Fruit fly (Drosophila melanogaster): ENCODE measurements around the gene cyc.

Gene cyc

dm6 chr3L:19818701-19819100, 3.0 kb upstream of the cyc start (continued):
- TF ChIP-seq gsb-n (tag; optimal IDR thresholded peaks at IDR 0.05): no peak
- 0 out of 2 replicates have a peak, but pooled peaks have one; percentile 14 for TF ChIP-seq CG10321 (GFP tag; IDR thresholded peaks at IDR 0.05)
- 0 out of 2 replicates have a peak, but pooled peaks have one; percentile 10 for TF ChIP-seq NFAT (GFP tag; IDR thresholded peaks at IDR 0.05)
- no peak for TF ChIP-seq CG6765 (GFP tag; optimal IDR thresholded peaks at IDR 0.05)
- peak; percentile 37; the same call in 1 of the 2 replicates for TF ChIP-seq amos (GFP tag; IDR thresholded peaks at IDR 0.05; ENCODE audit: partially characterized antibody)
- 0 out of 2 replicates have a peak, but pooled peaks have one; percentile 17 for TF ChIP-seq ato (GFP tag; IDR thresholded peaks at IDR 0.05; ENCODE audit: partially characterized antibody)
- 0 out of 3 replicates have a peak, but pooled peaks have one; percentile 12 for TF ChIP-seq so (GFP tag; IDR thresholded peaks at IDR 0.05)
- TF ChIP-seq chinmo (GFP tag; IDR thresholded peaks at IDR 0.05; ENCODE audit: partially characterized antibody): 0 out of 4 replicates have a peak, but pooled peaks have one; percentile 13
- no peak for TF ChIP-seq Dip3 (GFP tag; optimal IDR thresholded peaks at IDR 0.05)
- no peak for TF ChIP-seq H15 (GFP tag; IDR thresholded peaks at IDR 0.05)
- TF ChIP-seq E2f1 (GFP tag; IDR thresholded peaks at IDR 0.05): no peak
- TF ChIP-seq CG8359 (GFP tag; optimal IDR thresholded peaks at IDR 0.05; ENCODE audit: borderline replicate concordance): no peak
- TF ChIP-seq pb (GFP tag; optimal IDR thresholded peaks at IDR 0.05): no peak
- TF ChIP-seq ken (GFP tag; IDR thresholded peaks at IDR 0.05): no peak
- peak; percentile 94 for TF ChIP-seq crol (GFP tag; IDR thresholded peaks at IDR 0.05)
- TF ChIP-seq Neu2 (GFP tag; optimal IDR thresholded peaks at IDR 0.05; ENCODE audit: borderline replicate concordance): no peak
- TF ChIP-seq bab2 (GFP tag; optimal IDR thresholded peaks at IDR 0.05): no peak
- TF ChIP-seq CoRest (tag; optimal IDR thresholded peaks at IDR 0.05): no peak
- TF ChIP-seq Awh (GFP tag; IDR thresholded peaks at IDR 0.05): no peak
- peak; percentile 10 for TF ChIP-seq nom (GFP tag; optimal IDR thresholded peaks at IDR 0.05)
- TF ChIP-seq lab (GFP tag; optimal IDR thresholded peaks at IDR 0.05): no peak
- TF ChIP-seq ftz-f1 (GFP tag; optimal IDR thresholded peaks at IDR 0.05): no peak
- peak; percentile 80 for TF ChIP-seq CG32767 (GFP tag; IDR thresholded peaks at IDR 0.05)
- no peak for TF ChIP-seq toy (GFP tag; IDR thresholded peaks at IDR 0.05)

dm6 chr3L:19817807-19818531, 2.2 kb upstream of the cyc start, which contains the start of the genes Fibp and Deaf1:
Fibp (minus strand) TSS chr3L:19817967.
Deaf1 (plus strand) TSS chr3L:19818174.
- TF ChIP-seq D (optimal IDR thresholded peaks at IDR 0.05): no peak
- TF ChIP-seq D (GFP tag; optimal IDR thresholded peaks at IDR 0.05): peak; percentile 50
- peak; percentile 85 for TF ChIP-seq Atf-2 (GFP tag; optimal IDR thresholded peaks at IDR 0.05)
- 0 out of 2 replicates have a peak, but pooled peaks have one; percentile 33 for TF ChIP-seq CG4730 (GFP tag; IDR thresholded peaks at IDR 0.05)
- peak; percentile 95 for TF ChIP-seq Elba2 (GFP tag; optimal IDR thresholded peaks at IDR 0.05)
- peak in 1 of 3 experiments; percentile 82 for TF ChIP-seq lola (GFP tag; optimal IDR thresholded peaks at IDR 0.05)
- TF ChIP-seq Usf (GFP tag; optimal IDR thresholded peaks at IDR 0.05): peak; percentile 41
- no peak for TF ChIP-seq br (optimal IDR thresholded peaks at IDR 0.05)
- peak; percentile 64 for TF ChIP-seq B-H2 (GFP tag; optimal IDR thresholded peaks at IDR 0.05)
- TF ChIP-seq Ada2b (GFP tag; IDR thresholded peaks at IDR 0.05): peak; percentile 47; the same call in 1 of the 2 replicates
- peak; percentile 84 for TF ChIP-seq HmgD (GFP tag; optimal IDR thresholded peaks at IDR 0.05)
- TF ChIP-seq CG17612 (GFP tag; IDR thresholded peaks at IDR 0.05): no peak
- TF ChIP-seq unpg (GFP tag; optimal IDR thresholded peaks at IDR 0.05): peak; percentile 61
- peak; percentile 88 for TF ChIP-seq HLH54F (GFP tag; optimal IDR thresholded peaks at IDR 0.05)
- TF ChIP-seq dpn (GFP tag; optimal IDR thresholded peaks at IDR 0.05): peak; percentile 77 to 84
- no peak; the same call in 1 of the 2 replicates for TF ChIP-seq Adf1 (GFP tag; IDR thresholded peaks at IDR 0.05)
- TF ChIP-seq H2.0 (GFP tag; IDR thresholded peaks at IDR 0.05): peak; percentile 51; the same call in 1 of the 2 replicates
- TF ChIP-seq Sry-δ (GFP tag; optimal IDR thresholded peaks at IDR 0.05): peak; percentile 98
- TF ChIP-seq CG7963 (GFP tag; IDR thresholded peaks at IDR 0.05; ENCODE audit: partially characterized antibody): peak; percentile 96
- peak; percentile 90 for TF ChIP-seq CG2120 (GFP tag; optimal IDR thresholded peaks at IDR 0.05)
- peak; percentile 81 for TF ChIP-seq CG11456 (GFP tag; IDR thresholded peaks at IDR 0.05)
- no peak for TF ChIP-seq cwo (GFP tag; optimal IDR thresholded peaks at IDR 0.05)
- peak; percentile 27 for TF ChIP-seq CG5245 (GFP tag; optimal IDR thresholded peaks at IDR 0.05)
- peak; percentile 53 for TF ChIP-seq crc (GFP tag; optimal IDR thresholded peaks at IDR 0.05)
- peak; percentile 73 to 82 for TF ChIP-seq Hr51 (GFP tag; optimal IDR thresholded peaks at IDR 0.05)
- TF ChIP-seq CG8478 (optimal IDR thresholded peaks at IDR 0.05): no peak
